Worm (Caenorhabditis elegans) whole organism, late embryonic: ENCODE data around the gene Y43B11AL.1.

ENCODE experiments used
- C08G9.2 ChIP-seq: sonication (generic microtip); optimal IDR thresholded peaks from 2 replicates; lab custom pipeline; 2016; ENCODE audit warnings: mild to moderate bottlenecking, missing genetic modification characterization, moderate library complexity, missing compliant biosample characterization
- F13H6.1 ChIP-seq: sonication (generic microtip); optimal IDR thresholded peaks from 2 replicates; lab custom pipeline; 2016; ENCODE audit warnings: missing genetic modification characterization, missing compliant biosample characterization
- K02D7.2 ChIP-seq: sonication (generic microtip); optimal IDR thresholded peaks from 2 replicates; lab custom pipeline; 2017; ENCODE audit warnings: mild to moderate bottlenecking, missing genetic modification characterization, missing compliant biosample characterization
- K09A11.1 ChIP-seq: sonication (generic microtip); optimal IDR thresholded peaks from 2 replicates; lab custom pipeline; 2017; ENCODE audit warnings: antibody characterized with exemption, mild to moderate bottlenecking, missing genetic modification characterization, missing compliant biosample characterization; ENCODE audit not compliant: insufficient read depth
- Y22D7AL.16 ChIP-seq: sonication (generic microtip); optimal IDR thresholded peaks from 2 replicates; lab custom pipeline; 2016; ENCODE audit warnings: missing genetic modification characterization, missing compliant biosample characterization
- ceh-14 ChIP-seq: sonication (generic microtip); optimal IDR thresholded peaks from 2 replicates; lab custom pipeline; 2016; ENCODE audit warnings: missing genotype, missing genetic modification characterization, missing compliant biosample characterization
- ceh-19 ChIP-seq: fragments of 200-800 bp; sonication (Bioruptor generic); optimal IDR thresholded peaks from 2 replicates; lab custom pipeline; 2018; ENCODE audit warnings: mild to moderate bottlenecking, missing genetic modification characterization, missing compliant biosample characterization
- ceh-22 ChIP-seq: sonication (generic microtip); optimal IDR thresholded peaks from 2 replicates; lab custom pipeline; 2017; ENCODE audit warnings: missing biosample characterization, missing genetic modification characterization
- ceh-31 ChIP-seq: sonication (generic microtip); optimal IDR thresholded peaks from 2 replicates; lab custom pipeline; 2016; ENCODE audit warnings: missing genetic modification characterization, missing compliant biosample characterization
- ceh-45 ChIP-seq: fragments of 200-800 bp; sonication (Bioruptor generic); IDR thresholded peaks from 2 replicates; pipeline ENCODE4 v1.3.6; 2022; ENCODE audit warnings: missing genetic modification reagents, missing genetic modification characterization, missing compliant biosample characterization
- ceh-6 ChIP-seq: fragments of 200-800 bp; sonication (Bioruptor generic); optimal IDR thresholded peaks from 2 replicates; lab custom pipeline; 2018; ENCODE audit warnings: mild to moderate bottlenecking, missing genetic modification characterization, missing compliant biosample characterization
- ceh-9 ChIP-seq: sonication (generic microtip); optimal IDR thresholded peaks from 2 replicates; lab custom pipeline; 2016; ENCODE audit warnings: mild to moderate bottlenecking, missing genetic modification characterization, inconsistent platforms, missing compliant biosample characterization
- che-1 ChIP-seq: sonication (generic microtip); optimal IDR thresholded peaks from 2 replicates; lab custom pipeline; 2016; ENCODE audit warnings: mild to moderate bottlenecking, missing genetic modification characterization, missing compliant biosample characterization
- dmd-4 ChIP-seq: sonication (generic microtip); optimal IDR thresholded peaks from 2 replicates; lab custom pipeline; 2016; ENCODE audit warnings: borderline replicate concordance, missing genetic modification characterization, missing compliant biosample characterization
- elt-2 ChIP-seq: sonication (generic microtip); optimal IDR thresholded peaks from 2 replicates; lab custom pipeline; 2016; ENCODE audit warnings: missing genetic modification reagents, missing genetic modification characterization, missing compliant biosample characterization
- eyg-1 ChIP-seq: sonication (generic microtip); optimal IDR thresholded peaks from 2 replicates; lab custom pipeline; 2016; ENCODE audit warnings: missing genotype, missing genetic modification characterization, missing compliant biosample characterization
- fax-1 ChIP-seq: sonication (generic microtip); optimal IDR thresholded peaks from 2 replicates; lab custom pipeline; 2016; ENCODE audit warnings: missing genotype, missing genetic modification characterization, missing compliant biosample characterization
- fkh-10 ChIP-seq: fragments of 150-350 bp; optimal IDR thresholded peaks from 2 replicates; lab custom pipeline; 2014; ENCODE audit warnings: missing biosample characterization, missing genetic modification reagents, missing genetic modification characterization
- gmeb-2 ChIP-seq: sonication (generic microtip); optimal IDR thresholded peaks from 2 replicates; lab custom pipeline; 2016; ENCODE audit warnings: missing genetic modification characterization, inconsistent platforms, missing compliant biosample characterization
- hlh-15 ChIP-seq: sonication (generic microtip); optimal IDR thresholded peaks from 2 replicates; lab custom pipeline; 2016; ENCODE audit warnings: missing genetic modification characterization, missing compliant biosample characterization
- hlh-30 ChIP-seq: sonication (generic microtip); optimal IDR thresholded peaks from 2 replicates; lab custom pipeline; 2017; ENCODE audit warnings: antibody characterized with exemption, missing genetic modification characterization, missing compliant biosample characterization; ENCODE audit not compliant: insufficient read depth
- madf-2 ChIP-seq: sonication (generic microtip); optimal IDR thresholded peaks from 2 replicates; lab custom pipeline; 2017; ENCODE audit warnings: missing genetic modification characterization, missing compliant biosample characterization
- nfya-1 ChIP-seq: sonication (generic microtip); optimal IDR thresholded peaks from 2 replicates; lab custom pipeline; 2017; ENCODE audit warnings: missing genetic modification characterization, mild to moderate bottlenecking, missing compliant biosample characterization, antibody characterized with exemption, moderate library complexity
- nhr-11 ChIP-seq: fragments of 150-350 bp; optimal IDR thresholded peaks from 2 replicates; lab custom pipeline; 2014; ENCODE audit warnings: missing biosample characterization, missing genetic modification characterization
- pag-3 ChIP-seq: sonication (generic microtip); optimal IDR thresholded peaks from 2 replicates; lab custom pipeline; 2016; ENCODE audit warnings: missing compliant biosample characterization, missing genetic modification characterization, borderline replicate concordance
- pat-9 ChIP-seq: fragments of 200-800 bp; sonication (Bioruptor generic); optimal IDR thresholded peaks from 2 replicates; lab custom pipeline; 2018; ENCODE audit warnings: mild to moderate bottlenecking, missing genetic modification characterization, moderate library complexity, missing compliant biosample characterization
- pax-1 ChIP-seq: fragments of 150-350 bp; optimal IDR thresholded peaks from 2 replicates; lab custom pipeline; 2014; ENCODE audit warnings: missing biosample characterization, missing genetic modification characterization
- pha-2 ChIP-seq: sonication (generic microtip); optimal IDR thresholded peaks from 2 replicates; lab custom pipeline; 2017; ENCODE audit warnings: mild to moderate bottlenecking, missing genetic modification characterization, missing compliant biosample characterization
- pha-4 ChIP-seq: fragments of 150-350 bp; optimal IDR thresholded peaks from 2 replicates; lab custom pipeline; 2018; ENCODE audit warnings: missing biosample characterization, missing genetic modification reagents, missing genetic modification characterization
- ref-2 ChIP-seq: sonication (generic microtip); optimal IDR thresholded peaks from 2 replicates; lab custom pipeline; 2016; ENCODE audit warnings: missing genetic modification characterization, missing compliant biosample characterization
- rnt-1 ChIP-seq: sonication (generic microtip); optimal IDR thresholded peaks from 2 replicates; lab custom pipeline; 2016; ENCODE audit warnings: missing genetic modification characterization, missing compliant biosample characterization
- sox-2 ChIP-seq: fragments of 200-800 bp; sonication (Bioruptor generic); IDR thresholded peaks from 2 replicates; pipeline ENCODE4 v1.3.6; 2022; ENCODE audit warnings: missing genetic modification reagents, missing genetic modification characterization, missing compliant biosample characterization
- sox-4 ChIP-seq: sonication (generic microtip); optimal IDR thresholded peaks from 2 replicates; lab custom pipeline; 2017; ENCODE audit warnings: mild to moderate bottlenecking, missing genetic modification characterization, inconsistent platforms, missing compliant biosample characterization
- tbx-2 ChIP-seq: sonication (generic microtip); optimal IDR thresholded peaks from 2 replicates; lab custom pipeline; 2016; ENCODE audit warnings: missing genetic modification characterization, missing compliant biosample characterization
- ttx-3 ChIP-seq: sonication (generic microtip); optimal IDR thresholded peaks from 2 replicates; lab custom pipeline; 2016; ENCODE audit warnings: missing genetic modification reagents, missing genetic modification characterization, missing compliant biosample characterization
- unc-42 ChIP-seq: sonication (generic microtip); optimal IDR thresholded peaks from 2 replicates; lab custom pipeline; 2016; ENCODE audit warnings: missing genotype, missing genetic modification characterization, missing compliant biosample characterization
- unc-55 ChIP-seq: sonication (generic microtip); optimal IDR thresholded peaks from 2 replicates; lab custom pipeline; 2017; ENCODE audit warnings: missing biosample characterization, missing genetic modification reagents, missing genetic modification characterization
- zip-5 ChIP-seq: sonication (generic microtip); optimal IDR thresholded peaks from 2 replicates; lab custom pipeline; 2016; ENCODE audit warnings: missing genetic modification characterization, missing compliant biosample characterization

Y43B11AL.1 gene

ce11 chrIV:7031019-7031418 is 34.1 kb upstream of the Y43B11AL.1 start:
- TF ChIP-seq tbx-2 (tag; lab: Kevin White, UChicago) (no peak), hlh-30 (no peak), ttx-3 (tag; lab: Kevin White, UChicago) (no peak), ceh-45 (GFP tag; lab: Robert Waterston, UW) (no peak)

ce11 chrIV:7032459-7032858 is 32.7 kb upstream of the Y43B11AL.1 start, which contains the start of gene C06G3.8:
Gene C06G3.8 (minus strand): TSS chrIV:7032559.
- TF ChIP-seq unc-42 (no peak), Y22D7AL.16 (tag; lab: Kevin White, UChicago) (no peak), nhr-11 (no peak), tbx-2 (tag; lab: Kevin White, UChicago) (no peak), gmeb-2 (no peak), sox-2 (no peak), pha-2 (tag; lab: Kevin White, UChicago) (no peak), ceh-19 (no peak), pag-3 (tag; lab: Kevin White, UChicago) (no peak), pax-1 (tag; lab: Kevin White, UChicago) (no peak), fkh-10 (GFP tag; lab: Kevin White, UChicago) (no peak), ceh-14 (no peak), rnt-1 (tag; lab: Kevin White, UChicago) (no peak), elt-2 (no peak)

ce11 chrIV:7035823-7036222 is 29.3 kb upstream of the Y43B11AL.1 start, which contains the start of gene C06G3.3:
Gene C06G3.3 (plus strand): TSS chrIV:7036123.
- TF ChIP-seq elt-2 (no peak), C08G9.2 (tag; lab: Kevin White, UChicago) (no peak), unc-55 (no peak), ceh-31 (tag; lab: Kevin White, UChicago) (no peak), sox-4 (tag; lab: Kevin White, UChicago) (no peak), ceh-6 (GFP tag; lab: Kevin White, UChicago) (no peak), ttx-3 (tag; lab: Kevin White, UChicago) (no peak), pat-9 (tag; lab: Kevin White, UChicago) (no peak), ceh-9 (no peak), ref-2 (tag; lab: Kevin White, UChicago) (no peak), F13H6.1 (tag; lab: Kevin White, UChicago) (no peak), fax-1 (no peak), dmd-4 (tag; lab: Kevin White, UChicago) (no peak), madf-2 (no peak)
- TF ChIP-seq, all 69 proteins: peak for 0

ce11 chrIV:7036790-7037189 is 28.3 kb upstream of the Y43B11AL.1 start, which contains the start of gene ufl-1:
Gene ufl-1 (minus strand): TSS chrIV:7036859.
- TF ChIP-seq K02D7.2 (tag; lab: Kevin White, UChicago) (no peak), ceh-22 (tag; lab: Kevin White, UChicago) (no peak), K09A11.1 (tag; lab: Kevin White, UChicago) (no peak), pha-4 (tag; lab: Kevin White, UChicago) (no peak), ceh-45 (GFP tag; lab: Robert Waterston, UW) (no peak), hlh-15 (tag; lab: Kevin White, UChicago) (no peak), nfya-1 (tag; lab: Kevin White, UChicago) (no peak), che-1 (tag; lab: Kevin White, UChicago) (no peak), eyg-1 (no peak), zip-5 (tag; lab: Kevin White, UChicago) (no peak), rnt-1 (tag; lab: Kevin White, UChicago) (no peak), ceh-14 (no peak)
